Worm (Caenorhabditis elegans): ENCODE measurements around the gene pqn-8.

ce11 chrIII:9997890-9998289 lies at the start of gene pqn-8:
- TF ChIP-seq unc-55 (GFP tag; optimal IDR thresholded peaks at IDR 0.05) (no peak), ceh-6 (GFP tag; optimal IDR thresholded peaks at IDR 0.05) (no peak), pha-4 (tag; optimal IDR thresholded peaks at IDR 0.05) (no peak), gmeb-2 (tag; optimal IDR thresholded peaks at IDR 0.05) (no peak), nhr-232 (tag; optimal IDR thresholded peaks at IDR 0.05) (no peak), pqm-1 (tag; optimal IDR thresholded peaks at IDR 0.05) (no peak), eyg-1 (tag; optimal IDR thresholded peaks at IDR 0.05) (no peak), lin-11 (tag; optimal IDR thresholded peaks at IDR 0.05) (no peak), ama-1 (optimal IDR thresholded peaks at IDR 0.05) (no peak), ref-2 (tag; optimal IDR thresholded peaks at IDR 0.05) (no peak), sox-2 (GFP tag; IDR thresholded peaks at IDR 0.05) (no peak), che-1 (tag; optimal IDR thresholded peaks at IDR 0.05) (no peak), sox-4 (tag; optimal IDR thresholded peaks at IDR 0.05) (no peak), fax-1 (tag; optimal IDR thresholded peaks at IDR 0.05) (no peak)

Measured in whole organism, late embryonic.